Worm (Caenorhabditis elegans) whole organism, early embryonic: ENCODE measurements around the gene srx-134.

Experiments used
- aly-1 ChIP-seq: sonication (generic microtip); optimal IDR thresholded peaks from 2 replicates; lab custom pipeline; 2016; ENCODE audit warnings: missing genetic modification characterization, missing compliant biosample characterization
- ama-1 ChIP-seq: fragments of 150-350 bp; optimal IDR thresholded peaks from 2 replicates; lab custom pipeline; 2014
- ceh-13 ChIP-seq: fragments of 200-800 bp; sonication (Bioruptor generic); optimal IDR thresholded peaks from 2 replicates; lab custom pipeline; 2018; ENCODE audit warnings: mild to moderate bottlenecking, missing genetic modification characterization, missing compliant biosample characterization
- hmbx-1 ChIP-seq: sonication (generic microtip); optimal IDR thresholded peaks from 2 replicates; lab custom pipeline; 2016; ENCODE audit warnings: mild to moderate bottlenecking, missing genetic modification characterization, missing compliant biosample characterization
- hnd-1 ChIP-seq: sonication (generic microtip); optimal IDR thresholded peaks from 2 replicates; lab custom pipeline; 2016; ENCODE audit warnings: missing genetic modification characterization, missing compliant biosample characterization
- pes-1 ChIP-seq: fragments of 200-800 bp; sonication (Bioruptor generic); IDR thresholded peaks from 2 replicates; pipeline ENCODE4 v1.3.6; 2022; ENCODE audit warnings: missing genetic modification reagents, missing genetic modification characterization, missing compliant biosample characterization
- scrt-1 ChIP-seq: fragments of 200-800 bp; sonication (Bioruptor generic); IDR thresholded peaks from 2 replicates; pipeline ENCODE4 v1.3.6; 2022; ENCODE audit warnings: missing genetic modification characterization, missing compliant biosample characterization
- sea-1 ChIP-seq: fragments of 200-800 bp; sonication (Bioruptor generic); conservative IDR thresholded peaks from 2 replicates; pipeline ENCODE4 v1.3.6; 2022; ENCODE audit warnings: missing genetic modification characterization, missing compliant biosample characterization

ce11 chrV:13807232-13807631 lies 49.0 kb downstream of the srx-134 start, which contains the start of gene swan-1:
- TF ChIP-seq hmbx-1 (tag; lab: Kevin White, UChicago) (no peak), scrt-1 (GFP tag; lab: Robert Waterston, UW) (no peak), ama-1 (lab: Kevin White, UChicago) (no peak), ceh-13 (GFP tag; lab: Kevin White, UChicago) (no peak), sea-1 (no peak), hnd-1 (tag; lab: Kevin White, UChicago) (no peak), aly-1 (tag; lab: Kevin White, UChicago) (no peak), pes-1 (GFP tag; lab: Robert Waterston, UW) (no peak)
